Fruit fly (Drosophila melanogaster) whole organism, pupa: ENCODE data around the gene CG13606.
A peak's percentile ranks its signal among the peaks of the same experiment; 100 is the strongest.

Experiments
- CG10348 ChIP-seq: fragments of 200-800 bp; sonication (Bioruptor generic); IDR thresholded peaks from 2 replicates; pipeline ENCODE4 v1.3.6; 2022; ENCODE audit warnings: missing biosample characterization, missing genetic modification characterization
- CG12605 ChIP-seq: fragments of 200-800 bp; sonication (Bioruptor generic); IDR thresholded peaks from 2 replicates; pipeline ENCODE4 v1.3.6; 2022; ENCODE audit warnings: missing biosample characterization, missing genetic modification characterization
- CG13204 ChIP-seq: fragments of 200-800 bp; sonication (Bioruptor generic); optimal IDR thresholded peaks from 2 replicates; lab custom pipeline; 2018; ENCODE audit warnings: missing biosample characterization, mild to moderate bottlenecking, missing genetic modification characterization, moderate library complexity
- CG14655 ChIP-seq: fragments of 200-800 bp; sonication (Bioruptor generic); optimal IDR thresholded peaks from 3 replicates; lab custom pipeline; 2017; ENCODE audit warnings: mild to moderate bottlenecking, missing biosample characterization, missing genetic modification reagents, missing genetic modification characterization
- CG15710 ChIP-seq: fragments of 200-800 bp; sonication (Bioruptor generic); optimal IDR thresholded peaks from 2 replicates; lab custom pipeline; 2018; ENCODE audit warnings: missing biosample characterization, mild to moderate bottlenecking, missing genetic modification characterization, moderate library complexity
- CG17806 ChIP-seq: fragments of 200-800 bp; sonication (Bioruptor generic); optimal IDR thresholded peaks from 2 replicates; lab custom pipeline; 2018; ENCODE audit warnings: missing biosample characterization, mild to moderate bottlenecking, missing genetic modification characterization, moderate library complexity
- CG32121 ChIP-seq: fragments of 200-800 bp; sonication (Bioruptor generic); IDR thresholded peaks from 2 replicates; pipeline ENCODE4 v1.3.6; 2022; ENCODE audit warnings: missing biosample characterization, missing genetic modification characterization
- CG34367 ChIP-seq: fragments of 200-800 bp; sonication (Bioruptor generic); optimal IDR thresholded peaks from 2 replicates; lab custom pipeline; 2018; ENCODE audit warnings: missing biosample characterization, mild to moderate bottlenecking, missing genetic modification characterization
- CG4496 ChIP-seq: fragments of 200-800 bp; sonication (Bioruptor generic); IDR thresholded peaks from 3 replicates; pipeline ENCODE4 v1.3.6; 2022; ENCODE audit warnings: missing biosample characterization, missing genetic modification characterization
- CG8159 ChIP-seq: fragments of 200-800 bp; sonication (Bioruptor generic); optimal IDR thresholded peaks from 3 replicates; lab custom pipeline; 2018; ENCODE audit warnings: missing biosample characterization, mild to moderate bottlenecking, missing genetic modification characterization, moderate library complexity
- CG8301 ChIP-seq: fragments of 200-800 bp; sonication (Bioruptor generic); optimal IDR thresholded peaks from 2 replicates; lab custom pipeline; 2018; ENCODE audit warnings: missing biosample characterization, mild to moderate bottlenecking, missing genetic modification characterization
- CG9948 ChIP-seq: fragments of 200-800 bp; sonication (Bioruptor generic); optimal IDR thresholded peaks from 2 replicates; lab custom pipeline; 2018; ENCODE audit warnings: missing biosample characterization, mild to moderate bottlenecking, missing genetic modification characterization, moderate library complexity
- D1 ChIP-seq: fragments of 200-800 bp; sonication (Bioruptor generic); optimal IDR thresholded peaks from 2 replicates; lab custom pipeline; 2018; ENCODE audit warnings: missing biosample characterization, mild to moderate bottlenecking, missing genetic modification characterization, moderate library complexity
- EcR ChIP-seq: fragments of 200-800 bp; sonication (Bioruptor generic); optimal IDR thresholded peaks from 3 replicates; lab custom pipeline; 2019; ENCODE audit warnings: missing biosample characterization, missing genetic modification characterization, mild to moderate bottlenecking, moderate library complexity, missing genetic modification reagents
- Ets98B ChIP-seq: fragments of 200-800 bp; sonication (Bioruptor generic); IDR thresholded peaks from 2 replicates; pipeline ENCODE4 v1.3.6; 2022; ENCODE audit warnings: missing biosample characterization, missing genetic modification characterization
- Pif1A ChIP-seq: fragments of 200-800 bp; sonication (Bioruptor generic); optimal IDR thresholded peaks from 3 replicates; lab custom pipeline; 2016; ENCODE audit warnings: missing biosample characterization, missing genetic modification characterization
- Pif1B ChIP-seq: fragments of 200-800 bp; sonication (Bioruptor generic); optimal IDR thresholded peaks from 3 replicates; lab custom pipeline; 2016; ENCODE audit warnings: missing biosample characterization, missing genetic modification characterization
- Snoo ChIP-seq: fragments of 200-800 bp; sonication (Bioruptor generic); optimal IDR thresholded peaks from 3 replicates; lab custom pipeline; 2017; ENCODE audit warnings: missing biosample characterization, mild to moderate bottlenecking, missing genetic modification characterization, inconsistent platforms
- fd96Ca ChIP-seq: fragments of 200-800 bp; sonication (Bioruptor generic); IDR thresholded peaks from 3 replicates; pipeline ENCODE4 v1.3.6; 2022; ENCODE audit warnings: missing biosample characterization, missing genetic modification characterization
- gl ChIP-seq: fragments of 200-800 bp; sonication (Bioruptor generic); optimal IDR thresholded peaks from 2 replicates; lab custom pipeline; 2018; ENCODE audit warnings: missing biosample characterization, mild to moderate bottlenecking, missing genetic modification characterization
- rn ChIP-seq: fragments of 200-800 bp; sonication (Bioruptor generic); IDR thresholded peaks from 2 replicates; pipeline ENCODE4 v1.3.6; 2022; ENCODE audit warnings: missing biosample characterization, missing genetic modification characterization

The CG13606 gene

dm6 chr3R:24148838-24149237, 23.6 kb upstream of the CG13606 start, which contains the start of gene Slimp:
Gene Slimp (minus strand): TSS chr3R:24148967.
- TF ChIP-seq CG14655 (GFP tag; lab: Kevin White, UChicago) (no peak), rn (no peak), Pif1B (GFP tag; lab: Kevin White, UChicago) (peak; percentile 2), CG32121 (GFP tag; lab: Robert Waterston, UW) (0 out of 2 replicates have a peak, but pooled peaks have one; percentile 19), Pif1A (peak; percentile 47)

dm6 chr3R:24150103-24150502, 22.3 kb upstream of the CG13606 start, which contains the start of gene p38c:
Gene p38c (minus strand): TSS chr3R:24150203.
- TF ChIP-seq CG8159 (tag; lab: Kevin White, UChicago) (no peak), CG4496 (GFP tag; lab: Robert Waterston, UW) (no peak), CG17806 (tag; lab: Kevin White, UChicago) (no peak), CG15710 (tag; lab: Kevin White, UChicago) (no peak), gl (tag; lab: Kevin White, UChicago) (no peak), Pif1B (GFP tag; lab: Kevin White, UChicago) (no peak), CG9948 (no peak), CG34367 (tag; lab: Kevin White, UChicago) (no peak), fd96Ca (GFP tag; lab: Robert Waterston, UW) (no peak), CG8301 (tag; lab: Kevin White, UChicago) (no peak), EcR (GFP tag; lab: Kevin White, UChicago) (no peak), Ets98B (GFP tag; lab: Robert Waterston, UW) (no peak)

DNA sequence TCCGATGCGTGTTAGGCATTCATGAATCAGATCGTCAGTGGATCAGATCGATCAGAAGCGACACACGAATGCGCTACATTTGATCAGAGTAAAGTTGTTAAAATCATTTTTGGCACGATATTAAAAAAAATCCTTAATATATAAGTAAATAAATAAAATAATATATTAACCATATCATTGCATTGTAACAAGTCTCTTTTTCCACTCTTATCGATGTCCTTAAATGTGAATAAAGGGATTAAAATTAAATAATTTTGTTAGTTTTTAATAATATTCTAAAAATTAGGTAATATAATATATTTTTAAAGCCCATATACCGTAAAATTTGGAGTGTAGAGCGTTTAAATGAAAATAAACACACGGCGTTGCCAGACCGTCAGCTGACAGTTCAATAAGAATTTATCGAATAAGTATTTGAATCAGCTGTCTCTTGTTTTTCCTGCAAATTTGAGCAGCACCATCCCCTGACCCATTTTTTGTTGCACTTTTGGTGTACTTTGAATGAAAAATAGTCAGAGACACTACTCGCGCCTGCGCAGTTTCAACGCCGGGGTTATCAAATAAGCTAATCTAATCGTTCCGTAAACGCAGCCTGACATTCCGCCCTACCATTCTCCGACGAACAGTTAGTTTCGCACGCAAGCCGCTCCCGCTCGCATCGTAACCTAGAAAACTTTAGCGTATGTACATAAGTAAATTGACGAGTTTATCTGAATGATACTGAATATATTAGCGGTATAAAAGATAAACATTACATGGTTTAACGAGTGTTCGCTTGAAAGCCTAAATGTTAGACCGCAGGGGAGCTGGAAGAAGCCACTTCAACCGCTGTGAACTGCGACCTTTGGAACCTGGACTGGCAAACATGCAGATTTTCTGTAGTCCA, 20.3 kb upstream of the CG13606 start, which contains the start of the genes p38a and CG6178:
Gene p38a (minus strand): TSS at position 398 of the 886 bp plus-strand sequence.
Gene CG6178 (plus strand): TSS at position 424 of the 886 bp plus-strand sequence.
- TF ChIP-seq Pif1A (peak; percentile 91), CG9948 (peak; percentile 99), CG14655 (GFP tag; lab: Kevin White, UChicago) (peak; percentile 99), fd96Ca (GFP tag; lab: Robert Waterston, UW) (peak; percentile 95), Snoo (tag; lab: Kevin White, UChicago) (peak; percentile 98), D1 (tag; lab: Kevin White, UChicago) (no peak), CG32121 (GFP tag; lab: Robert Waterston, UW) (peak; percentile 98), Pif1B (GFP tag; lab: Kevin White, UChicago) (peak; percentile 97), CG4496 (GFP tag; lab: Robert Waterston, UW) (peak; percentile 97), CG8301 (tag; lab: Kevin White, UChicago) (peak; percentile 98), gl (tag; lab: Kevin White, UChicago) (peak; percentile 74), Ets98B (GFP tag; lab: Robert Waterston, UW) (peak; percentile 97), EcR (GFP tag; lab: Kevin White, UChicago) (peak; percentile 63), rn (peak; percentile 97), CG10348 (GFP tag; lab: Robert Waterston, UW) (peak; percentile 91), CG15710 (tag; lab: Kevin White, UChicago) (peak; percentile 99), CG8159 (tag; lab: Kevin White, UChicago) (peak; percentile 99), CG34367 (tag; lab: Kevin White, UChicago) (peak; percentile 94), CG17806 (tag; lab: Kevin White, UChicago) (peak; percentile 98), CG12605 (peak; percentile 89), CG13204 (GFP tag; lab: Kevin White, UChicago) (peak; percentile 89)

dm6 chr3R:24161173-24161811, 11.1 kb upstream of the CG13606 start, which contains the start of the genes Myo95E and TBC1d7:
Gene Myo95E (minus strand): TSS chr3R:24161498.
Gene TBC1d7 (plus strand): TSS chr3R:24161727.
- peak; percentile 94 for TF ChIP-seq CG4496 (GFP tag; lab: Robert Waterston, UW)
- TF ChIP-seq Ets98B (GFP tag; lab: Robert Waterston, UW): peak; percentile 93
- peak; percentile 91 for TF ChIP-seq fd96Ca (GFP tag; lab: Robert Waterston, UW)
- TF ChIP-seq Snoo (tag; lab: Kevin White, UChicago): peak; percentile 89
- TF ChIP-seq gl (tag; lab: Kevin White, UChicago): peak; percentile 75
- TF ChIP-seq CG17806 (tag; lab: Kevin White, UChicago): peak; percentile 87
- no peak for TF ChIP-seq D1 (tag; lab: Kevin White, UChicago)
- peak; percentile 36 for TF ChIP-seq EcR (GFP tag; lab: Kevin White, UChicago)
- TF ChIP-seq CG32121 (GFP tag; lab: Robert Waterston, UW): peak; percentile 94
- TF ChIP-seq CG13204 (GFP tag; lab: Kevin White, UChicago): no peak
- TF ChIP-seq CG14655 (GFP tag; lab: Kevin White, UChicago): no peak
- TF ChIP-seq rn: peak; percentile 85
- TF ChIP-seq Pif1A: no peak
- peak; percentile 87 for TF ChIP-seq Pif1B (GFP tag; lab: Kevin White, UChicago)
- TF ChIP-seq CG12605: peak; percentile 93
- peak; percentile 86 for TF ChIP-seq CG10348 (GFP tag; lab: Robert Waterston, UW)
- TF ChIP-seq CG15710 (tag; lab: Kevin White, UChicago): peak; percentile 92
- TF ChIP-seq CG8159 (tag; lab: Kevin White, UChicago): peak; percentile 91
- TF ChIP-seq CG8301 (tag; lab: Kevin White, UChicago): peak; percentile 85
- peak; percentile 87 for TF ChIP-seq CG9948
- peak; percentile 84 for TF ChIP-seq CG34367 (tag; lab: Kevin White, UChicago)
- TF ChIP-seq, all 21 proteins: peak for 17
